Fruit fly (Drosophila melanogaster): Measurements from ENCODE around the gene CG14823.

CG14823 gene

dm6 chr3L:7066014-7066413 is at the start of gene CG14823:
Gene CG14823 (plus strand): TSS chr3L:7066314.
- no peak for TF ChIP-seq CG18011 (GFP tag; optimal IDR thresholded peaks at IDR 0.05)
- no peak for TF ChIP-seq Ravus (GFP tag; IDR thresholded peaks at IDR 0.05)
- TF ChIP-seq Nf-YA (GFP tag; IDR thresholded peaks at IDR 0.05), result no peak
- no peak for TF ChIP-seq CG12155 (GFP tag; optimal IDR thresholded peaks at IDR 0.05)
- TF ChIP-seq CG32767 (GFP tag; IDR thresholded peaks at IDR 0.05), result no peak
- TF ChIP-seq Dip3 (GFP tag; optimal IDR thresholded peaks at IDR 0.05), result no peak
- no peak for TF ChIP-seq jing (GFP tag; optimal IDR thresholded peaks at IDR 0.05)
- TF ChIP-seq CG12104 (GFP tag; optimal IDR thresholded peaks at IDR 0.05), result no peak
- TF ChIP-seq CG12299 (tag; optimal IDR thresholded peaks at IDR 0.05), result no peak
- TF ChIP-seq NfI (GFP tag; optimal IDR thresholded peaks at IDR 0.05), result no peak
- TF ChIP-seq odd (GFP tag; optimal IDR thresholded peaks at IDR 0.05), result no peak
- TF ChIP-seq sqz (GFP tag; optimal IDR thresholded peaks at IDR 0.05), result no peak
- TF ChIP-seq dmrt11E (tag; optimal IDR thresholded peaks at IDR 0.05), result no peak

- TF ChIP-seq HLH54F (GFP tag; optimal IDR thresholded peaks at IDR 0.05) (no peak), CG15601 (tag; optimal IDR thresholded peaks at IDR 0.05) (no peak), CG15514 (GFP tag; optimal IDR thresholded peaks at IDR 0.05) (no peak), cato (GFP tag; optimal IDR thresholded peaks at IDR 0.05; ENCODE audit: borderline replicate concordance) (no peak), CG10462 (GFP tag; optimal IDR thresholded peaks at IDR 0.05) (no peak), CG1529 (GFP tag; optimal IDR thresholded peaks at IDR 0.05) (no peak), Side (GFP tag; optimal IDR thresholded peaks at IDR 0.05) (no peak), CG5245 (GFP tag; optimal IDR thresholded peaks at IDR 0.05) (no peak), Myb (GFP tag; optimal IDR thresholded peaks at IDR 0.05) (no peak)
These were observed 39.4 kb upstream of the CG14823 start, which contains the start of gene CG17744 for dm6 chr3L:7026694-7027093. Gene CG17744 (minus strand): TSS chr3L:7026794.

- TF ChIP-seq schlank (tag; optimal IDR thresholded peaks at IDR 0.05) (no peak), Hr39 (optimal IDR thresholded peaks at IDR 0.05) (peak; percentile 59)
These were observed 31.1 kb upstream of the CG14823 start for dm6 chr3L:7035037-7035436.

- TF ChIP-seq B-H2 (GFP tag; optimal IDR thresholded peaks at IDR 0.05) (no peak), CG16815 (GFP tag; optimal IDR thresholded peaks at IDR 0.05) (no peak), CG31224 (GFP tag; IDR thresholded peaks at IDR 0.05) (no peak), Hr39 (optimal IDR thresholded peaks at IDR 0.05) (peak; percentile 68)
These were observed 28.3 kb upstream of the CG14823 start for dm6 chr3L:7037843-7038242.

- TF ChIP-seq CG13624 (GFP tag; optimal IDR thresholded peaks at IDR 0.05), result no peak
- peak; percentile 97 for TF ChIP-seq CG15514 (GFP tag; optimal IDR thresholded peaks at IDR 0.05)
- no peak for TF ChIP-seq pho (GFP tag; optimal IDR thresholded peaks at IDR 0.05)
- TF ChIP-seq gsb-n (tag; optimal IDR thresholded peaks at IDR 0.05), result no peak
- no peak for TF ChIP-seq Opbp (GFP tag; IDR thresholded peaks at IDR 0.05; ENCODE audit: partially characterized antibody)
- peak; percentile 31; the same call in 1 of the 3 replicates for TF ChIP-seq row (GFP tag; IDR thresholded peaks at IDR 0.05)
- no peak for TF ChIP-seq CG42726 (GFP tag; IDR thresholded peaks at IDR 0.05; ENCODE audit: partially characterized antibody)
- no peak for TF ChIP-seq Deaf1 (tag; optimal IDR thresholded peaks at IDR 0.05)
These were observed 7.6 kb upstream of the CG14823 start for dm6 chr3L:7058401-7058999.

All from whole organism, embryonic.